Fruit fly (Drosophila melanogaster): ENCODE data around the gene bor.

DNA sequence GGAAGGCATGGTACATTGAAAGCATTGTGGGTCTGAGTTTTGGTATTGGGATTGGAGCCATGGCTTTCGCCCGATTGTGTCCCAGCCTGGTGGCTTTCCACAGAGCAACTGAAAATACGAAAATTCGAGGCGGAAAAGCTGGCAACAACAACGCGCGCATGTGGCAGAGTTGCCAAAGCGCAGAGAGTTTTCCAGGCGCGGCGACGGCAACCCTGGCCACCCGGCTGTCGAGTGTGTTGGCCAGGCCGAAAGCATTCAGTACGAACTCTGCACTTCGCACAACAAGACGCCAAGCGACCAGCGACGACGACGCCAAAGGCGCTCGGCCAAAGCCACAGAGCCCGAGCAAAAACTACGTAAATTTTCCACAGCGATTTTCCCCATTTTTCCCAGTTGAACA is 38.2 kb downstream of the bor start:
- TF ChIP-seq CG12605 (GFP tag; IDR thresholded peaks at IDR 0.05) (no peak), CG15710 (tag; optimal IDR thresholded peaks at IDR 0.05) (no peak)

Data from whole organism, pupa.